Fruit fly (Drosophila melanogaster) whole organism, prepupa: Measurements from ENCODE around the gene Sclp.

Experiments used
- CG10669 ChIP-seq: fragments of 200-800 bp; sonication (Bioruptor generic); optimal IDR thresholded peaks from 3 replicates; lab custom pipeline; 2018; ENCODE audit warnings: missing biosample characterization, mild to moderate bottlenecking, missing genetic modification characterization, moderate library complexity
- CG3032 ChIP-seq: fragments of 200-800 bp; optimal IDR thresholded peaks from 2 replicates; lab custom pipeline; 2019; ENCODE audit warnings: missing biosample characterization, mild to moderate bottlenecking, missing genetic modification characterization, moderate library complexity
- CG3919 ChIP-seq: fragments of 200-800 bp; sonication (Bioruptor generic); optimal IDR thresholded peaks from 3 replicates; lab custom pipeline; 2016; ENCODE audit warnings: missing biosample characterization, missing genetic modification characterization
- Gug ChIP-seq: fragments of 200-800 bp; sonication (Bioruptor generic); IDR thresholded peaks from 2 replicates; pipeline ENCODE4 v1.3.6; 2022; ENCODE audit warnings: missing biosample characterization, missing genetic modification characterization
- Sox102F ChIP-seq: fragments of 200-800 bp; sonication (Bioruptor generic); optimal IDR thresholded peaks from 2 replicates; lab custom pipeline; 2016; ENCODE audit warnings: missing biosample characterization, mild to moderate bottlenecking, missing genetic modification characterization
- dsx ChIP-seq: fragments of 200-800 bp; optimal IDR thresholded peaks from 3 replicates; lab custom pipeline; 2019; ENCODE audit warnings: missing biosample characterization, mild to moderate bottlenecking, missing genetic modification characterization, moderate library complexity; ENCODE audit not compliant: poor library complexity, severe bottlenecking
- fkh ChIP-seq: fragments of 200-800 bp; sonication (Bioruptor generic); optimal IDR thresholded peaks from 3 replicates; lab custom pipeline; 2017; ENCODE audit warnings: missing biosample characterization, mild to moderate bottlenecking, missing genetic modification characterization, moderate library complexity
- net ChIP-seq: fragments of 200-800 bp; sonication (Bioruptor generic); optimal IDR thresholded peaks from 3 replicates; lab custom pipeline; 2016; ENCODE audit warnings: missing biosample characterization, missing genetic modification characterization

DNA sequence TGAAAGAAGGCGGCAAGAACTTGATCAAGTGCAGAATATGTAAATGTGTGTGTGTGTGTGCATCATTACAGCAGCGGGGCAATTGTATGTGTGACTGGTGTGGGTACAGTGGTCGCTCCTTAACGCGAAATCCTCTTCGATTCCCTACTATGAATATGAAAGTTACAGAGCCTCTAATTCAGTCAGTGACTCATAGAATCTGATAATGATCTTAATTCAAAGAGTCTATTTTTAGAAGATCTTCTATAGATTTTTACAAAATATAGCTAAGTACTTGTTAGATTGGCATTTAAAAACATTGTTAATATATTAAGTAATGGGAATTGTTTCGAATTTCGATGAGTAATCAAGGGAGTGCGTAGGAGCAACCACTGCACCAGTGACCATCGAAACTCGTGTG is 42.0 kb downstream of the Sclp start:
- TF ChIP-seq Sox102F, result no peak
- peak; percentile 22 for TF ChIP-seq CG3032 (tag; lab: Kevin White, UChicago)
- TF ChIP-seq Gug (GFP tag; lab: Robert Waterston, UW), result no peak
- no peak for TF ChIP-seq fkh (GFP tag; lab: Kevin White, UChicago)
- peak; percentile 36 for TF ChIP-seq CG10669 (GFP tag; lab: Kevin White, UChicago)
- TF ChIP-seq dsx, result no peak
- TF ChIP-seq CG3919 (GFP tag; lab: Kevin White, UChicago), result peak; percentile 42
- TF ChIP-seq net (GFP tag; lab: Kevin White, UChicago), result no peak
